Worm (Caenorhabditis elegans) whole organism, midembryonic: ENCODE data around the gene B0244.5.

Source experiments
- cog-1 ChIP-seq: sonication (generic microtip); optimal IDR thresholded peaks from 2 replicates; lab custom pipeline; 2016; ENCODE audit warnings: missing genetic modification characterization, missing compliant biosample characterization
- flt-1 ChIP-seq: fragments of 200-800 bp; sonication (Bioruptor generic); IDR thresholded peaks from 2 replicates; pipeline ENCODE4 v1.3.6; 2022; ENCODE audit warnings: missing genetic modification characterization, missing compliant biosample characterization
- klf-2 ChIP-seq: fragments of 200-800 bp; sonication (Bioruptor generic); conservative IDR thresholded peaks from 2 replicates; pipeline ENCODE4 v1.3.6; 2022; ENCODE audit warnings: missing genetic modification reagents, missing genetic modification characterization, missing compliant biosample characterization
- med-1 ChIP-seq: sonication (generic microtip); optimal IDR thresholded peaks from 2 replicates; lab custom pipeline; 2017; ENCODE audit warnings: missing genetic modification characterization, mild to moderate bottlenecking, missing compliant biosample characterization, antibody characterized with exemption, missing genetic modification reagents; ENCODE audit not compliant: insufficient read depth
- ref-1 ChIP-seq: fragments of 200-800 bp; sonication (Bioruptor generic); conservative IDR thresholded peaks from 2 replicates; pipeline ENCODE4 v1.3.6; 2022; ENCODE audit warnings: missing genetic modification reagents, missing genetic modification characterization, missing compliant biosample characterization
- tab-1 ChIP-seq: fragments of 200-800 bp; sonication (Bioruptor generic); IDR thresholded peaks from 2 replicates; pipeline ENCODE4 v1.3.6; 2022; ENCODE audit warnings: missing genetic modification characterization, missing compliant biosample characterization
- ztf-23 ChIP-seq: fragments of 200-800 bp; sonication (Bioruptor generic); IDR thresholded peaks from 2 replicates; pipeline ENCODE4 v1.3.6; 2022; ENCODE audit warnings: missing genetic modification reagents, missing genetic modification characterization, missing compliant biosample characterization
- ztf-29 ChIP-seq: fragments of 200-800 bp; sonication (Bioruptor generic); IDR thresholded peaks from 2 replicates; pipeline ENCODE4 v1.3.6; 2022; ENCODE audit warnings: missing genetic modification reagents, missing genetic modification characterization, missing compliant biosample characterization

DNA sequence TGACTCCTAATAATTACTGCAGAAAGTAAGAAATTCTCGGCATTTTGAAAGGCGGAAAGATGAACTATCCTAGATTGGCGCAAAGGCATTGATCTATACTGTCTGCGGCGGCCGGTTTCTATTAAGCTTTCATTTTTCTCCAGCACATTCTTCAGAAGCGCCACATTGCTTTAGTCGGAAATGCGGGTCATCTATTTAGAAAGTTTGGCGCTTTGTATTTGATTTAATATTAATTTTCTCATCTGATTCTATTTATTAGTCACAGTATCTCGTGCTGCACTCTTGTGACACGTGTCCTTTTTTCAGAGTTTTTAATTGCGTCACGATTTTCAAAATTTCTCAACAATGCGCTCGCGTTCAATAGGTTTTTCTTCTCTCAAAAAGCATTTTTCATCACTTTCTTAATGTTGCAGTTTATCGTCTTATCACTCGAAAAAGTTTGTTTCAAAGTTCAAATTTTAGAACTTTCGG, 29.7 kb upstream of the B0244.5 start:
- TF ChIP-seq flt-1: peak; percentile 15; the same call in 1 of the 2 replicates
- no peak for TF ChIP-seq ztf-23 (GFP tag; lab: Robert Waterston, UW)
- TF ChIP-seq klf-2 (GFP tag; lab: Robert Waterston, UW): no peak
- TF ChIP-seq ztf-29 (GFP tag; lab: Robert Waterston, UW): no peak
- no peak for TF ChIP-seq med-1 (GFP tag; lab: Kevin White, UChicago)
- no peak for TF ChIP-seq cog-1 (tag; lab: Kevin White, UChicago)
- no peak for TF ChIP-seq ref-1 (GFP tag; lab: Robert Waterston, UW)
- TF ChIP-seq tab-1 (GFP tag; lab: Robert Waterston, UW): no peak
